Fruit fly (Drosophila melanogaster): ENCODE data around the gene CG33061.

DNA sequence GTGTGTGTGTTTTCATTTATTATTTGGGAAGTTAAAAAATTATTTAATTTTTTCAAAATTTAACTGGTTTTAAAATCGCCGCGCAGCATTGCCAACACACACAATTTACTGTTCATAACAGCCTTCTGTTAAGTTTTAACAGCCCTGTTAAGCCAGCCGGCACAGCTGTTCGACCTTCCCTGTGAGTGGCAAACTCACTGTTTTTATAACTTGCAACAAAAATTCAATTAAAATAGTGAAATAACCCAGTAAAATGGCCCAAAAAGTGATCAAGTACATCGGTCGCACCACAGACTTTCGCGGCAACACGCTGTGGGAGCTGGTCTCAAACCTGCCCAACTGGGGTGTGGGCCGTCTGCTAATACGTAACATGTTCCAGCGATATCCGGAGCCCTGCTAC is 18.3 kb downstream of the CG33061 start, which contains the start of gene mRpS34:
- TF ChIP-seq Hr39 (optimal IDR thresholded peaks at IDR 0.05) (no peak), CG12769 (tag; optimal IDR thresholded peaks at IDR 0.05) (no peak), zfh1 (GFP tag; IDR thresholded peaks at IDR 0.05) (no peak), CG14965 (GFP tag; optimal IDR thresholded peaks at IDR 0.05; ENCODE audit: borderline replicate concordance) (no peak), Bgb (GFP tag; IDR thresholded peaks at IDR 0.05; ENCODE audit: partially characterized antibody) (no peak), CG3065 (GFP tag; optimal IDR thresholded peaks at IDR 0.05) (no peak), Sin3A (optimal IDR thresholded peaks at IDR 0.05) (no peak), Dfd (GFP tag; optimal IDR thresholded peaks at IDR 0.05) (no peak), CG31365 (tag; optimal IDR thresholded peaks at IDR 0.05) (no peak), CG18764 (GFP tag; optimal IDR thresholded peaks at IDR 0.05) (no peak)
